Worm (Caenorhabditis elegans): ENCODE measurements around the gene ZK675.4.

ce11 chrII:7893648-7894047 is 17.5 kb upstream of the ZK675.4 start:
- TF ChIP-seq nhr-12 (tag; optimal IDR thresholded peaks at IDR 0.05) (no peak), nhr-25 (tag; optimal IDR thresholded peaks at IDR 0.05) (no peak), lin-13 (GFP tag; optimal IDR thresholded peaks at IDR 0.05) (no peak), skn-1 (tag; optimal IDR thresholded peaks at IDR 0.05) (no peak), fos-1 (tag; optimal IDR thresholded peaks at IDR 0.05) (no peak), ZK546.5 (tag; optimal IDR thresholded peaks at IDR 0.05) (no peak), ama-1 (optimal IDR thresholded peaks at IDR 0.05) (no peak), unc-62 (GFP tag; optimal IDR thresholded peaks at IDR 0.05) (no peak), nhr-11 (tag; optimal IDR thresholded peaks at IDR 0.05) (no peak), peb-1 (tag; optimal IDR thresholded peaks at IDR 0.05) (no peak), snpc-4 (tag; optimal IDR thresholded peaks at IDR 0.05) (no peak), nhr-23 (tag; optimal IDR thresholded peaks at IDR 0.05) (no peak), aly-2 (tag; optimal IDR thresholded peaks at IDR 0.05) (no peak), ztf-11 (tag; optimal IDR thresholded peaks at IDR 0.05) (no peak)
